Fruit fly (Drosophila melanogaster) whole organism, embryonic: Measurements from ENCODE around the gene CG3655.

ENCODE experiments used
- Aef1 ChIP-seq: fragments of 200-800 bp; sonication (Bioruptor generic); IDR thresholded peaks from 3 replicates; pipeline ENCODE4 v1.3.6; 2022; ENCODE audit warnings: missing biosample characterization, missing genetic modification characterization
- Awh ChIP-seq: fragments of 200-800 bp; sonication (Bioruptor generic); IDR thresholded peaks from 2 replicates; pipeline ENCODE4, ENCODE4 v1.3.6; 2022; ENCODE audit warnings: missing biosample characterization, missing genetic modification characterization
- CG10959 ChIP-seq: fragments of 200-800 bp; sonication (Bioruptor generic); IDR thresholded peaks from 2 replicates; pipeline ENCODE4 v1.3.6; 2022; ENCODE audit warnings: missing biosample characterization, missing genetic modification characterization
- CG10979 ChIP-seq: fragments of 200-800 bp; sonication (Bioruptor generic); optimal IDR thresholded peaks from 2 replicates; lab custom pipeline; 2018; ENCODE audit warnings: missing biosample characterization, mild to moderate bottlenecking, missing genetic modification characterization, moderate library complexity
- CG12391 ChIP-seq: fragments of 200-800 bp; sonication (Bioruptor generic); optimal IDR thresholded peaks from 3 replicates; lab custom pipeline; 2018; ENCODE audit warnings: missing biosample characterization, mild to moderate bottlenecking, missing genetic modification characterization, moderate library complexity
- CG12659 ChIP-seq: fragments of 200-800 bp; sonication (Bioruptor generic); optimal IDR thresholded peaks from 3 replicates; lab custom pipeline; 2017; ENCODE audit warnings: mild to moderate bottlenecking, missing biosample characterization, missing genetic modification reagents, missing genetic modification characterization
- CG13424 ChIP-seq: fragments of 200-800 bp; sonication (Bioruptor generic); optimal IDR thresholded peaks from 2 replicates; lab custom pipeline; 2019; ENCODE audit warnings: missing biosample characterization, mild to moderate bottlenecking, missing genetic modification characterization, moderate library complexity
- CG14965 ChIP-seq: fragments of 200-800 bp; sonication (Bioruptor generic); optimal IDR thresholded peaks from 2 replicates; lab custom pipeline; 2016; ENCODE audit warnings: missing biosample characterization, missing genetic modification characterization, borderline replicate concordance
- CG15479 ChIP-seq: fragments of 200-800 bp; sonication (Bioruptor generic); optimal IDR thresholded peaks from 3 replicates; lab custom pipeline; 2019; ENCODE audit warnings: missing biosample characterization, mild to moderate bottlenecking, missing genetic modification characterization, moderate library complexity
- CG15514 ChIP-seq: fragments of 200-800 bp; sonication (Bioruptor generic); optimal IDR thresholded peaks from 3 replicates; lab custom pipeline; 2017; ENCODE audit warnings: missing biosample characterization, missing genetic modification characterization, mild to moderate bottlenecking, moderate library complexity, missing genetic modification reagents
- CG17802 ChIP-seq: fragments of 200-800 bp; sonication (Bioruptor generic); optimal IDR thresholded peaks from 2 replicates; lab custom pipeline; 2018; ENCODE audit warnings: missing biosample characterization, mild to moderate bottlenecking, missing genetic modification characterization, moderate library complexity
- CG17829 ChIP-seq: fragments of 200-800 bp; optimal IDR thresholded peaks from 2 replicates; lab custom pipeline; 2019; ENCODE audit warnings: missing biosample characterization, mild to moderate bottlenecking, missing genetic modification characterization, moderate library complexity
- CG18599 ChIP-seq: fragments of 200-800 bp; sonication (Bioruptor generic); optimal IDR thresholded peaks from 3 replicates; lab custom pipeline; 2017; ENCODE audit warnings: missing biosample characterization, missing genetic modification characterization, mild to moderate bottlenecking, moderate library complexity, missing genetic modification reagents
- CG2678 ChIP-seq: fragments of 200-800 bp; sonication (Bioruptor generic); optimal IDR thresholded peaks from 3 replicates; lab custom pipeline; 2019; ENCODE audit warnings: missing biosample characterization, mild to moderate bottlenecking, missing genetic modification characterization, moderate library complexity
- CG6175 ChIP-seq: fragments of 200-800 bp; sonication (Bioruptor generic); IDR thresholded peaks from 3 replicates; pipeline ENCODE4 v1.3.6; 2022; ENCODE audit warnings: missing biosample characterization, missing genetic modification characterization
- CG7271 ChIP-seq: fragments of 200-800 bp; sonication (Bioruptor generic); optimal IDR thresholded peaks from 2 replicates; lab custom pipeline; 2018; ENCODE audit warnings: missing biosample characterization, mild to moderate bottlenecking, missing genetic modification characterization, moderate library complexity
- CG7963 ChIP-seq: fragments of 200-800 bp; sonication (Bioruptor generic); IDR thresholded peaks from 3 replicates; pipeline ENCODE4 v1.3.6; 2022; ENCODE audit warnings: missing biosample characterization, missing genetic modification characterization; ENCODE audit not compliant: partially characterized antibody
- CG7987 ChIP-seq: fragments of 200-800 bp; sonication (Bioruptor generic); optimal IDR thresholded peaks from 2 replicates; lab custom pipeline; 2018; ENCODE audit warnings: missing biosample characterization, mild to moderate bottlenecking, missing genetic modification characterization, moderate library complexity
- CG8290 ChIP-seq, 3 experiments: fragments of 200-800 bp; sonication (Bioruptor generic); optimal IDR thresholded peaks; 2 replicates each; lab custom pipeline; 2016 to 2019; ENCODE audit warnings: missing biosample characterization in 3 of 3, missing genetic modification characterization in 3 of 3, mild to moderate bottlenecking in 2 of 3, moderate library complexity in 1 of 3
- CG9932 ChIP-seq: fragments of 200-800 bp; sonication (Bioruptor generic); IDR thresholded peaks from 2 replicates; pipeline ENCODE4 v1.3.6; 2022; ENCODE audit warnings: missing biosample characterization, missing genetic modification characterization
- CoRest ChIP-seq: fragments of 200-800 bp; sonication (Bioruptor generic); optimal IDR thresholded peaks from 3 replicates; lab custom pipeline; 2018; ENCODE audit warnings: missing biosample characterization, mild to moderate bottlenecking, missing genetic modification characterization, moderate library complexity
- Dad ChIP-seq: fragments of 200-800 bp; sonication (Bioruptor generic); optimal IDR thresholded peaks from 3 replicates; lab custom pipeline; 2016; ENCODE audit warnings: missing biosample characterization, missing genetic modification characterization
- Dref ChIP-seq: fragments of 200-800 bp; sonication (Bioruptor generic); IDR thresholded peaks from 2 replicates; pipeline ENCODE4 v1.3.6; 2022; ENCODE audit warnings: missing biosample characterization, missing genetic modification characterization
- Ets65A ChIP-seq: fragments of 200-800 bp; sonication (Bioruptor generic); peaks from one replicate; lab custom pipeline; 2016; ENCODE audit warnings: missing biosample characterization, missing genetic modification characterization
- Hr51 ChIP-seq, 2 experiments: fragments of 200-800 bp; sonication (Bioruptor generic); optimal IDR thresholded peaks; 2 replicates in 1 of 2; 3 replicates in 1 of 2; lab custom pipeline; 2016 to 2018; ENCODE audit warnings: missing biosample characterization in 2 of 2, missing genetic modification characterization in 2 of 2, mild to moderate bottlenecking in 1 of 2, moderate library complexity in 1 of 2
- Med ChIP-seq: fragments of 200-800 bp; sonication (Bioruptor generic); peaks from one replicate; lab custom pipeline; 2016; ENCODE audit warnings: missing biosample characterization, missing genetic modification characterization, mild to moderate bottlenecking, inconsistent platforms, moderate library complexity
- Meics ChIP-seq: fragments of 200-800 bp; sonication (Bioruptor generic); optimal IDR thresholded peaks from 2 replicates; lab custom pipeline; 2017; ENCODE audit warnings: missing biosample characterization, mild to moderate bottlenecking, missing genetic modification characterization
- NC2β ChIP-seq: fragments of 200-800 bp; sonication (Bioruptor generic); optimal IDR thresholded peaks from 2 replicates; lab custom pipeline; 2016; ENCODE audit warnings: missing biosample characterization, missing genetic modification characterization
- Side ChIP-seq: fragments of 200-800 bp; sonication (Bioruptor generic); optimal IDR thresholded peaks from 2 replicates; lab custom pipeline; 2016; ENCODE audit warnings: missing biosample characterization, missing genetic modification characterization
- Sry-β ChIP-seq: fragments of 200-800 bp; sonication (Bioruptor generic); optimal IDR thresholded peaks from 2 replicates; lab custom pipeline; 2018; ENCODE audit warnings: missing biosample characterization, mild to moderate bottlenecking, missing genetic modification characterization, moderate library complexity
- Tbp ChIP-seq: fragments of >200 bp; optimal IDR thresholded peaks from 2 replicates; lab custom pipeline; 2018; ENCODE audit warnings: missing biosample characterization, missing genetic modification characterization
- cad ChIP-seq: fragments of >200 bp; optimal IDR thresholded peaks from 2 replicates; lab custom pipeline; 2017; ENCODE audit warnings: missing biosample characterization, missing genetic modification characterization
- dmrt99B ChIP-seq: fragments of 200-800 bp; sonication (Bioruptor generic); optimal IDR thresholded peaks from 2 replicates; lab custom pipeline; 2018; ENCODE audit warnings: missing biosample characterization, mild to moderate bottlenecking, missing genetic modification characterization, moderate library complexity
- ems ChIP-seq: fragments of 200-800 bp; sonication (Bioruptor generic); optimal IDR thresholded peaks from 3 replicates; lab custom pipeline; 2016; ENCODE audit warnings: missing biosample characterization, missing genetic modification characterization
- ewg ChIP-seq: fragments of 200-800 bp; sonication (Bioruptor generic); optimal IDR thresholded peaks from 3 replicates; lab custom pipeline; 2017; ENCODE audit warnings: mild to moderate bottlenecking, missing biosample characterization, missing genetic modification reagents, missing genetic modification characterization
- gem ChIP-seq: fragments of 200-800 bp; sonication (Bioruptor generic); optimal IDR thresholded peaks from 2 replicates; lab custom pipeline; 2019; ENCODE audit warnings: missing biosample characterization, mild to moderate bottlenecking, missing genetic modification characterization, moderate library complexity
- grn ChIP-seq: fragments of 200-800 bp; sonication (Bioruptor generic); optimal IDR thresholded peaks from 3 replicates; lab custom pipeline; 2017; ENCODE audit warnings: missing biosample characterization, missing genetic modification characterization
- lab ChIP-seq: fragments of 200-800 bp; sonication (Bioruptor generic); optimal IDR thresholded peaks from 3 replicates; lab custom pipeline; 2017; ENCODE audit warnings: missing biosample characterization, missing genetic modification characterization, mild to moderate bottlenecking, moderate library complexity, missing genetic modification reagents
- lbe ChIP-seq: fragments of 200-800 bp; sonication (Bioruptor generic); optimal IDR thresholded peaks from 2 replicates; lab custom pipeline; 2016; ENCODE audit warnings: missing biosample characterization, mild to moderate bottlenecking, missing genetic modification characterization
- nerfin-1 ChIP-seq: fragments of 200-800 bp; sonication (Bioruptor generic); optimal IDR thresholded peaks from 3 replicates; lab custom pipeline; 2019; ENCODE audit warnings: missing biosample characterization, mild to moderate bottlenecking, missing genetic modification characterization, moderate library complexity
- nmo ChIP-seq: fragments of 200-800 bp; sonication (Bioruptor generic); optimal IDR thresholded peaks from 2 replicates; lab custom pipeline; 2018; ENCODE audit warnings: missing biosample characterization, mild to moderate bottlenecking, missing genetic modification characterization, moderate library complexity
- oc ChIP-seq: fragments of 200-800 bp; sonication (Bioruptor generic); optimal IDR thresholded peaks from 2 replicates; lab custom pipeline; 2018; ENCODE audit warnings: missing biosample characterization, mild to moderate bottlenecking, missing genetic modification characterization, moderate library complexity
- pfk ChIP-seq: fragments of 200-800 bp; sonication (Bioruptor generic); optimal IDR thresholded peaks from 2 replicates; lab custom pipeline; 2018; ENCODE audit warnings: missing biosample characterization, mild to moderate bottlenecking, missing genetic modification characterization, moderate library complexity
- row ChIP-seq: fragments of 200-800 bp; sonication (Bioruptor generic); IDR thresholded peaks from 3 replicates; pipeline ENCODE4 v1.3.6; 2022; ENCODE audit warnings: missing biosample characterization, missing genetic modification characterization
- sob ChIP-seq: fragments of 200-800 bp; sonication (Bioruptor generic); IDR thresholded peaks from 2 replicates; pipeline ENCODE4 v1.3.6; 2022; ENCODE audit warnings: missing biosample characterization, missing genetic modification characterization
- unpg ChIP-seq: fragments of 200-800 bp; sonication (Bioruptor generic); optimal IDR thresholded peaks from 3 replicates; lab custom pipeline; 2018; ENCODE audit warnings: missing biosample characterization, mild to moderate bottlenecking, missing genetic modification characterization, moderate library complexity

The CG3655 gene

DNA sequence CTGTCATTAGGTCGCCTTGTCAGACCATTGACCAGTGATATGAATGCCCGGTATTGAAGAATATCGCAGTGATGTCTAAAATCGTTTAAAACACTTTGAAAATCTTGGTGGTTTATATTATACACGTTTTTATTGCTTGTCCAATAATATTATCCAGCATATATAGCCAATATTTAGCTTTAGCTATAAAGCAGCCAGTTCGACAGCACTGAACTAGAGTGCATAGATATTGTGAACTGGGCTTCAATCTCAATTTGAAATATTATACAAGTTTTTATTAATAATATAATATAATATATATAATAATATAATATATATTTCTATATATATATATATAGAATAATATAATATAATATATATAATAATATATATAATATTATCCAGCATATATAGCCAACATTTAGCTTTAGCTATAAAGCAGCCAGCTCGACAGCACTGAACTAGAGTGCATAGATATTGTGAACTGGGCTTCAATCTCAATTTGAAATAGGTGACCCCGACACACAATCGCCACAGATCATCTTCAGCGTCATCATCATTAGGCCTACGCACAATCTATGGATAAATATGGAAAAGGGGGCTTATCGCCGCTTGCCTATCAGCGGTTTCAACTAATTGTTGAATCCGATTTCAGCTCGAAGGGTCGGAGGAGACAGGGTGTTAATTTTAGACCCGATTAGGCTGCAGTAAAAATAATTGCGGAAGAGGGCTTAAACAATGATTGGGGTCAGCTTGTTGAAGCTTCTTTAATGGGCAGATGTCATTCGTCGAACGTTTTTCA, 8.1 kb upstream of the CG3655 start:
- no peak for TF ChIP-seq CG14965
- no peak for TF ChIP-seq sob (GFP tag; lab: Robert Waterston, UW)
- no peak for TF ChIP-seq nerfin-1 (tag; lab: Kevin White, UChicago)
- peak; percentile 27 for TF ChIP-seq oc (tag; lab: Kevin White, UChicago)
- peak; percentile 11 for TF ChIP-seq CG15479 (GFP tag; lab: Kevin White, UChicago)
- TF ChIP-seq Sry-β = peak; percentile 78
- TF ChIP-seq Awh (GFP tag; lab: Robert Waterston, UW) = peak; percentile 87
- peak; percentile 57 for TF ChIP-seq grn (GFP tag; lab: Kevin White, UChicago)
- TF ChIP-seq row (GFP tag; lab: Robert Waterston, UW) = peak; percentile 53
- no peak for TF ChIP-seq CG7271 (tag; lab: Kevin White, UChicago)
- no peak for TF ChIP-seq CG7987
- no peak for TF ChIP-seq pfk (GFP tag; lab: Kevin White, UChicago)
- TF ChIP-seq CG17802 = peak; percentile 59
- TF ChIP-seq, all 482 proteins: peak for 7

DNA sequence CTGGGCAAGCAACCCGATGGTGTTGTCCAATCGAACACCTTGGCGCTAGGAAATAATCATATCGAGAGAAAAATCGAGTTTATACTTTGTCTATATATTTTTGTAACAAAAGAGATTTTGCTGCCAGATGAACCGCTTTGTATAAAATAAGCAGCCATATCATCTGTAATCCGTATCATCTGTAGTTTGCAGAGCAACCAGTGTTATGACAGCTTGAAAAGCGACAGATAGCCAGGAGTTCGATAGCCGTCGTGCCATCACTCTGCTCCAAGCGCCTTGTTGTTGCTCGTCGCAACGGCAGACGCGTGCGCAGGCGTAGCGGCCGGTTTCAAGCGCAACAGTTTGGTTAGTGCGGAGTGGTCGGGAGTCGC, 295 bp upstream of the CG3655 start:
- no peak for TF ChIP-seq Ets65A
- TF ChIP-seq Aef1 (GFP tag; lab: Robert Waterston, UW) = 0 out of 3 replicates have a peak, but pooled peaks have one; percentile 25
- TF ChIP-seq CG12659 (GFP tag; lab: Kevin White, UChicago) = peak; percentile 4
- TF ChIP-seq CG13424 = peak; percentile 29
- no peak for TF ChIP-seq lbe (GFP tag; lab: Kevin White, UChicago)
- no peak for TF ChIP-seq Dad
- TF ChIP-seq row (GFP tag; lab: Robert Waterston, UW) = peak; percentile 89
- TF ChIP-seq nmo (GFP tag; lab: Kevin White, UChicago) = peak; percentile 11
- peak; percentile 6 for TF ChIP-seq CG12391
- TF ChIP-seq nerfin-1 (tag; lab: Kevin White, UChicago) = peak; percentile 6
- peak; percentile 83 for TF ChIP-seq Med (GFP tag; lab: Kevin White, UChicago)
- TF ChIP-seq Side (GFP tag; lab: Kevin White, UChicago) = peak; percentile 13
- no peak for TF ChIP-seq Dref (GFP tag; lab: Robert Waterston, UW)
- no peak for TF ChIP-seq CG6175 (GFP tag; lab: Robert Waterston, UW)
- TF ChIP-seq CG8290 (GFP tag; optimal IDR thresholded peaks at IDR 0.05; lab: Kevin White, UChicago) = no peak
- peak in 1 of 2 experiments; percentile 1 for TF ChIP-seq CG8290 (tag; optimal IDR thresholded peaks at IDR 0.05; lab: Kevin White, UChicago)
- TF ChIP-seq Tbp (GFP tag; lab: Kevin White, UChicago) = peak; percentile 59
- peak; percentile 14 for TF ChIP-seq unpg (GFP tag; lab: Kevin White, UChicago)
- TF ChIP-seq CG10959 = no peak
- TF ChIP-seq CoRest (tag; lab: Kevin White, UChicago) = peak; percentile 51
- peak; percentile 32 for TF ChIP-seq CG18599 (GFP tag; lab: Kevin White, UChicago)
- TF ChIP-seq cad = no peak
- no peak for TF ChIP-seq ems
- TF ChIP-seq Meics (GFP tag; lab: Kevin White, UChicago) = peak; percentile 36
- peak; percentile 3 for TF ChIP-seq CG17829 (tag; lab: Kevin White, UChicago)
- TF ChIP-seq Hr51 (GFP tag; optimal IDR thresholded peaks at IDR 0.05; lab: Kevin White, UChicago) = peak in 1 of 2 experiments; percentile 31
- peak; percentile 48 for TF ChIP-seq CG2678
- peak; percentile 32 for TF ChIP-seq lab (GFP tag; lab: Kevin White, UChicago)
- TF ChIP-seq gem (tag; lab: Kevin White, UChicago) = peak; percentile 23
- TF ChIP-seq dmrt99B (tag; lab: Kevin White, UChicago) = peak; percentile 19
- TF ChIP-seq CG7963 (GFP tag; lab: Robert Waterston, UW) = no peak
- TF ChIP-seq CG10979 = peak; percentile 17
- peak; percentile 2 for TF ChIP-seq CG15514 (GFP tag; lab: Kevin White, UChicago)
- no peak for TF ChIP-seq NC2β
- TF ChIP-seq CG9932 (GFP tag; lab: Robert Waterston, UW) = peak; percentile 39
- peak; percentile 72 for TF ChIP-seq ewg (GFP tag; lab: Kevin White, UChicago)
